Fruit fly (Drosophila melanogaster) whole organism, embryonic: ENCODE measurements around the gene CG5731.

ENCODE experiments used
- CG10979 ChIP-seq: fragments of 200-800 bp; sonication (Bioruptor generic); optimal IDR thresholded peaks from 2 replicates; lab custom pipeline; 2018; ENCODE audit warnings: missing biosample characterization, mild to moderate bottlenecking, missing genetic modification characterization, moderate library complexity
- CG11398 ChIP-seq: fragments of 200-800 bp; sonication (Bioruptor generic); optimal IDR thresholded peaks from 2 replicates; lab custom pipeline; 2016; ENCODE audit warnings: missing biosample characterization, missing genetic modification characterization
- CG11723 ChIP-seq: fragments of 200-800 bp; sonication (Bioruptor generic); optimal IDR thresholded peaks from 2 replicates; lab custom pipeline; 2017; ENCODE audit warnings: missing biosample characterization, mild to moderate bottlenecking, missing genetic modification characterization
- CG12659 ChIP-seq: fragments of 200-800 bp; sonication (Bioruptor generic); optimal IDR thresholded peaks from 3 replicates; lab custom pipeline; 2017; ENCODE audit warnings: mild to moderate bottlenecking, missing biosample characterization, missing genetic modification reagents, missing genetic modification characterization
- CG13287 ChIP-seq: fragments of 200-800 bp; sonication (Bioruptor generic); IDR thresholded peaks from 2 replicates; pipeline ENCODE4 v1.3.6; 2022; ENCODE audit warnings: missing biosample characterization, missing genetic modification characterization; ENCODE audit not compliant: partially characterized antibody
- CG14710 ChIP-seq: fragments of 200-800 bp; sonication (Bioruptor generic); optimal IDR thresholded peaks from 3 replicates; lab custom pipeline; 2019; ENCODE audit warnings: missing biosample characterization, mild to moderate bottlenecking, missing genetic modification characterization, moderate library complexity
- CG14860 ChIP-seq: fragments of 200-800 bp; sonication (Bioruptor generic); IDR thresholded peaks from 3 replicates; pipeline ENCODE4 v1.3.6; 2022; ENCODE audit warnings: missing biosample characterization, missing genetic modification characterization; ENCODE audit not compliant: partially characterized antibody
- CG17186 ChIP-seq: fragments of 200-800 bp; sonication (Bioruptor generic); optimal IDR thresholded peaks from 3 replicates; lab custom pipeline; 2017; ENCODE audit warnings: missing biosample characterization, missing genetic modification reagents, missing genetic modification characterization
- CG17912 ChIP-seq: fragments of 200-800 bp; sonication (Bioruptor generic); optimal IDR thresholded peaks from 2 replicates; lab custom pipeline; 2018; ENCODE audit warnings: missing biosample characterization, mild to moderate bottlenecking, missing genetic modification characterization
- CG2120 ChIP-seq: fragments of 200-800 bp; sonication (Bioruptor generic); optimal IDR thresholded peaks from 3 replicates; lab custom pipeline; 2016; ENCODE audit warnings: missing biosample characterization, missing genetic modification characterization
- CG30020 ChIP-seq: fragments of 200-800 bp; optimal IDR thresholded peaks from 2 replicates; lab custom pipeline; 2019; ENCODE audit warnings: missing biosample characterization, mild to moderate bottlenecking, missing genetic modification characterization, moderate library complexity
- CG3407 ChIP-seq: fragments of 200-800 bp; sonication (Bioruptor generic); optimal IDR thresholded peaks from 2 replicates; lab custom pipeline; 2018; ENCODE audit warnings: missing biosample characterization, mild to moderate bottlenecking, missing genetic modification characterization
- CG42726 ChIP-seq: fragments of 200-800 bp; sonication (Bioruptor generic); IDR thresholded peaks from 2 replicates; pipeline ENCODE4 v1.3.6; 2022; ENCODE audit warnings: missing biosample characterization, missing genetic modification characterization; ENCODE audit not compliant: partially characterized antibody
- CG4424 ChIP-seq: fragments of 200-800 bp; sonication (Bioruptor generic); optimal IDR thresholded peaks from 3 replicates; lab custom pipeline; 2016; ENCODE audit warnings: missing biosample characterization, missing genetic modification characterization
- CG4617 ChIP-seq: fragments of 200-800 bp; sonication (Bioruptor generic); optimal IDR thresholded peaks from 3 replicates; lab custom pipeline; 2016; ENCODE audit warnings: missing biosample characterization, missing genetic modification characterization, borderline replicate concordance
- CG6791 ChIP-seq: fragments of 200-800 bp; sonication (Bioruptor generic); IDR thresholded peaks from 3 replicates; pipeline ENCODE4 v1.3.6; 2022; ENCODE audit warnings: missing biosample characterization, missing genetic modification characterization; ENCODE audit not compliant: partially characterized antibody
- CG7987 ChIP-seq: fragments of 200-800 bp; sonication (Bioruptor generic); optimal IDR thresholded peaks from 2 replicates; lab custom pipeline; 2018; ENCODE audit warnings: missing biosample characterization, mild to moderate bottlenecking, missing genetic modification characterization, moderate library complexity
- CG8290 ChIP-seq, 3 experiments: fragments of 200-800 bp; sonication (Bioruptor generic); optimal IDR thresholded peaks; 2 replicates each; lab custom pipeline; 2016 to 2019; ENCODE audit warnings: missing biosample characterization in 3 of 3, missing genetic modification characterization in 3 of 3, mild to moderate bottlenecking in 2 of 3, moderate library complexity in 1 of 3
- CG8359 ChIP-seq: fragments of 200-800 bp; sonication (Bioruptor generic); optimal IDR thresholded peaks from 2 replicates; lab custom pipeline; 2017; ENCODE audit warnings: missing biosample characterization, mild to moderate bottlenecking, missing genetic modification characterization, borderline replicate concordance
- CG8478 ChIP-seq: fragments of >200 bp; optimal IDR thresholded peaks from 2 replicates; lab custom pipeline; 2018
- CHES-1-like ChIP-seq: fragments of 200-800 bp; sonication (Bioruptor generic); optimal IDR thresholded peaks from 2 replicates; lab custom pipeline; 2016; ENCODE audit warnings: missing biosample characterization, missing genetic modification characterization
- CrebB ChIP-seq: fragments of 200-800 bp; sonication (Bioruptor generic); optimal IDR thresholded peaks from 3 replicates; lab custom pipeline; 2018; ENCODE audit warnings: missing biosample characterization, mild to moderate bottlenecking, missing genetic modification characterization
- Dp ChIP-seq: fragments of 200-800 bp; sonication (Bioruptor generic); optimal IDR thresholded peaks from 2 replicates; lab custom pipeline; 2018; ENCODE audit warnings: missing biosample characterization, mild to moderate bottlenecking, missing genetic modification characterization, moderate library complexity
- HLH4C ChIP-seq: fragments of 200-800 bp; sonication (Bioruptor generic); IDR thresholded peaks from 3 replicates; pipeline ENCODE4 v1.3.6; 2022; ENCODE audit warnings: missing biosample characterization, missing genetic modification characterization; ENCODE audit not compliant: partially characterized antibody
- Lpt ChIP-seq: fragments of >200 bp; optimal IDR thresholded peaks from 2 replicates; lab custom pipeline; 2018; ENCODE audit warnings: missing biosample characterization, missing genetic modification characterization
- Med ChIP-seq: fragments of 200-800 bp; sonication (Bioruptor generic); peaks from one replicate; lab custom pipeline; 2016; ENCODE audit warnings: missing biosample characterization, missing genetic modification characterization, mild to moderate bottlenecking, inconsistent platforms, moderate library complexity
- NC2α ChIP-seq: fragments of 200-800 bp; sonication (Bioruptor generic); optimal IDR thresholded peaks from 2 replicates; lab custom pipeline; 2016; ENCODE audit warnings: missing biosample characterization, missing genetic modification characterization
- NFAT ChIP-seq: fragments of 200-800 bp; sonication (Bioruptor generic); IDR thresholded peaks from 2 replicates; pipeline ENCODE4 v1.3.6; 2022; ENCODE audit warnings: missing biosample characterization, missing genetic modification characterization
- Pdp1 ChIP-seq, 2 experiments: fragments of 200-800 bp; sonication (Bioruptor generic); optimal IDR thresholded peaks; 3 replicates each; lab custom pipeline; 2016; ENCODE audit warnings: missing biosample characterization in 2 of 2, missing genetic modification characterization in 2 of 2, mild to moderate bottlenecking in 1 of 2, moderate library complexity in 1 of 2
- Scr ChIP-seq: fragments of 200-800 bp; sonication (Bioruptor generic); IDR thresholded peaks from 2 replicates; pipeline ENCODE4 v1.3.6; 2022; ENCODE audit warnings: missing biosample characterization, missing genetic modification characterization; ENCODE audit not compliant: partially characterized antibody
- Sox100B ChIP-seq: fragments of 200-800 bp; sonication (Bioruptor generic); optimal IDR thresholded peaks from 3 replicates; lab custom pipeline; 2018; ENCODE audit warnings: missing biosample characterization, mild to moderate bottlenecking, missing genetic modification characterization
- Ssrp ChIP-seq: fragments of 200-800 bp; sonication (Bioruptor generic); optimal IDR thresholded peaks from 2 replicates; lab custom pipeline; 2018; ENCODE audit warnings: missing biosample characterization, mild to moderate bottlenecking, missing genetic modification characterization, moderate library complexity
- YL-1 ChIP-seq: fragments of 200-800 bp; sonication (Bioruptor generic); optimal IDR thresholded peaks from 3 replicates; lab custom pipeline; 2017; ENCODE audit warnings: missing biosample characterization, mild to moderate bottlenecking, missing genetic modification characterization
- al ChIP-seq: fragments of 200-800 bp; sonication (Bioruptor generic); IDR thresholded peaks from 2 replicates; pipeline ENCODE4 v1.3.6; 2022; ENCODE audit warnings: missing biosample characterization, missing genetic modification characterization
- crp ChIP-seq, 2 experiments: fragments of 200-800 bp; sonication (Bioruptor generic); optimal IDR thresholded peaks; 2 replicates in 1 of 2; 3 replicates in 1 of 2; lab custom pipeline; 2017; ENCODE audit warnings: missing biosample characterization in 2 of 2, missing genetic modification characterization in 2 of 2, mild to moderate bottlenecking in 1 of 2, moderate library complexity in 1 of 2
- hb ChIP-seq: fragments of 200-800 bp; sonication (Bioruptor generic); IDR thresholded peaks from 3 replicates; pipeline ENCODE4 v1.3.6; 2022; ENCODE audit warnings: missing biosample characterization, missing genetic modification characterization; ENCODE audit not compliant: partially characterized antibody
- her ChIP-seq: fragments of 200-800 bp; sonication (Bioruptor generic); optimal IDR thresholded peaks from 2 replicates; lab custom pipeline; 2016; ENCODE audit warnings: missing biosample characterization, missing genetic modification characterization
- klu ChIP-seq: fragments of 200-800 bp; sonication (Bioruptor generic); IDR thresholded peaks from 2 replicates; pipeline ENCODE4 v1.3.6; 2022; ENCODE audit warnings: missing biosample characterization, missing genetic modification characterization
- nerfin-1 ChIP-seq: fragments of 200-800 bp; sonication (Bioruptor generic); optimal IDR thresholded peaks from 3 replicates; lab custom pipeline; 2019; ENCODE audit warnings: missing biosample characterization, mild to moderate bottlenecking, missing genetic modification characterization, moderate library complexity
- p53 ChIP-seq: fragments of 200-800 bp; sonication (Bioruptor generic); optimal IDR thresholded peaks from 2 replicates; lab custom pipeline; 2016; ENCODE audit warnings: missing biosample characterization, missing genetic modification characterization
- prd ChIP-seq, 3 experiments: fragments of >200 bp in 2 of 3; fragments of 200-800 bp in 1 of 3; sonication (Bioruptor generic) in 1 of 3; optimal IDR thresholded peaks in 2 of 3; IDR thresholded peaks in 1 of 3; 2 replicates in 2 of 3; 3 replicates in 1 of 3; pipeline versions ENCODE4 v1.3.6 to Lab custom; 2017 to 2022; ENCODE audit warnings: missing biosample characterization in 1 of 3, missing genetic modification characterization in 1 of 3
- pum ChIP-seq: fragments of 200-800 bp; sonication (Bioruptor generic); optimal IDR thresholded peaks from 2 replicates; lab custom pipeline; 2016; ENCODE audit warnings: missing biosample characterization, missing genetic modification characterization
- pzg ChIP-seq: fragments of 200-800 bp; sonication (Bioruptor generic); optimal IDR thresholded peaks from 3 replicates; lab custom pipeline; 2018; ENCODE audit warnings: missing biosample characterization, mild to moderate bottlenecking, missing genetic modification characterization, moderate library complexity
- salm ChIP-seq: fragments of 200-800 bp; sonication (Bioruptor generic); optimal IDR thresholded peaks from 2 replicates; lab custom pipeline; 2018; ENCODE audit warnings: missing biosample characterization, mild to moderate bottlenecking, missing genetic modification characterization
- trem ChIP-seq: fragments of 200-800 bp; optimal IDR thresholded peaks from 3 replicates; lab custom pipeline; 2019; ENCODE audit warnings: missing biosample characterization, mild to moderate bottlenecking, missing genetic modification characterization, moderate library complexity

CG5731 gene

dm6 chr2L:10246785-10247190 is 37.2 kb upstream of the CG5731 start, which contains the start of gene chico (continued):
- peak; percentile 62 for TF ChIP-seq YL-1 (GFP tag; lab: Kevin White, UChicago)
- peak; percentile 60 for TF ChIP-seq CG13287 (GFP tag; lab: Robert Waterston, UW)
- peak; percentile 63 for TF ChIP-seq Scr (GFP tag; lab: Robert Waterston, UW)
- no peak for TF ChIP-seq NFAT (GFP tag; lab: Robert Waterston, UW)
- TF ChIP-seq CG14860 = peak; percentile 68
- peak; percentile 17 for TF ChIP-seq CG17186 (GFP tag; lab: Kevin White, UChicago)
- TF ChIP-seq CG30020 = peak; percentile 91
- TF ChIP-seq CHES-1-like (GFP tag; lab: Kevin White, UChicago) = peak; percentile 18
- TF ChIP-seq CG42726 = peak; percentile 35; the same call in 1 of the 2 replicates
- TF ChIP-seq HLH4C (GFP tag; lab: Robert Waterston, UW) = peak; percentile 80
- TF ChIP-seq Med = peak; percentile 83
- TF ChIP-seq Dp = peak; percentile 73
- TF ChIP-seq Pdp1 (GFP tag; optimal IDR thresholded peaks at IDR 0.05; lab: Kevin White, UChicago) = peak in 1 of 2 experiments; percentile 72
- TF ChIP-seq CG7987 (GFP tag; lab: Kevin White, UChicago) = peak; percentile 29
- TF ChIP-seq pum (GFP tag; lab: Kevin White, UChicago) = no peak
- peak; percentile 89 for TF ChIP-seq CG6791 (GFP tag; lab: Robert Waterston, UW)
- TF ChIP-seq her = peak; percentile 42
- no peak for TF ChIP-seq NC2α (GFP tag; lab: Kevin White, UChicago)
- TF ChIP-seq CrebB (tag; lab: Kevin White, UChicago) = no peak

- TF ChIP-seq salm (tag; lab: Kevin White, UChicago) (no peak), CG3407 (GFP tag; lab: Kevin White, UChicago) (no peak), CG11398 (peak; percentile 97), CG13287 (GFP tag; lab: Robert Waterston, UW) (no peak), CG8290 (GFP tag; optimal IDR thresholded peaks at IDR 0.05; lab: Kevin White, UChicago) (no peak), CG8290 (tag; optimal IDR thresholded peaks at IDR 0.05; lab: Kevin White, UChicago) (peak in 1 of 2 experiments; percentile 41), Lpt (no peak), nerfin-1 (tag; lab: Kevin White, UChicago) (no peak), CG17912 (peak; percentile 6), CG8359 (GFP tag; lab: Kevin White, UChicago) (peak; percentile 3), Ssrp (tag; lab: Kevin White, UChicago) (peak; percentile 36), al (GFP tag; lab: Robert Waterston, UW) (no peak), prd (optimal IDR thresholded peaks at IDR 0.05; lab: Kevin White, UChicago) (no peak), prd (GFP tag; IDR thresholded peaks at IDR 0.05; lab: Robert Waterston, UW) (no peak), klu (GFP tag; lab: Robert Waterston, UW) (no peak), p53 (GFP tag; lab: Kevin White, UChicago) (no peak), CG8478 (lab: Kevin White, UChicago) (no peak), CG10979 (tag; lab: Kevin White, UChicago) (no peak), trem (no peak), pzg (GFP tag; lab: Kevin White, UChicago) (peak; percentile 40), CG12659 (peak; percentile 49), CG4424 (no peak), Sox100B (GFP tag; lab: Kevin White, UChicago) (peak; percentile 25), CG11723 (peak; percentile 97), hb (no peak), CG2120 (GFP tag; lab: Kevin White, UChicago) (no peak), crp (GFP tag; optimal IDR thresholded peaks at IDR 0.05; lab: Kevin White, UChicago) (peak in 1 of 2 experiments; percentile 35), CG4617 (GFP tag; lab: Kevin White, UChicago) (peak; percentile 73), CG14710 (tag; lab: Kevin White, UChicago) (peak; percentile 33)
These were observed 29.4 kb upstream of the CG5731 start, which contains the start of gene me31B for dm6 chr2L:10238726-10239652. TSS of gene me31B (plus strand) at chr2L:10239341.
